Worm (Caenorhabditis elegans) whole organism, young adult: ENCODE measurements around the gene ilys-6.

ENCODE experiments used
- F33H1.4 ChIP-seq: fragments of 200-800 bp; sonication (Bioruptor generic); IDR thresholded peaks from 2 replicates; pipeline ENCODE4 v1.3.6; 2022; ENCODE audit warnings: missing genetic modification reagents, missing genetic modification characterization, missing compliant biosample characterization
- F39B2.1 ChIP-seq: fragments of 200-800 bp; sonication (Bioruptor generic); IDR thresholded peaks from 2 replicates; pipeline ENCODE4 v1.3.6; 2022; ENCODE audit warnings: missing genetic modification reagents, missing genetic modification characterization, missing compliant biosample characterization
- F57A8.1 ChIP-seq: fragments of 200-800 bp; sonication (Bioruptor generic); optimal IDR thresholded peaks from 2 replicates; lab custom pipeline; 2018; ENCODE audit warnings: mild to moderate bottlenecking, missing genetic modification characterization, moderate library complexity, missing compliant biosample characterization
- K11D2.4 ChIP-seq: fragments of 200-800 bp; sonication (Bioruptor generic); IDR thresholded peaks from 2 replicates; pipeline ENCODE4 v1.3.6; 2022; ENCODE audit warnings: missing genetic modification reagents, missing genetic modification characterization, missing compliant biosample characterization
- K12H6.12 ChIP-seq: fragments of 200-800 bp; sonication (Bioruptor generic); optimal IDR thresholded peaks from 2 replicates; lab custom pipeline; 2018; ENCODE audit warnings: mild to moderate bottlenecking, missing genetic modification characterization, missing compliant biosample characterization
- atf-7 ChIP-seq: sonication (generic microtip); optimal IDR thresholded peaks from 2 replicates; lab custom pipeline; 2017; ENCODE audit warnings: mild to moderate bottlenecking, missing genetic modification characterization, missing compliant biosample characterization
- attf-3 ChIP-seq: fragments of 200-800 bp; sonication (Bioruptor generic); conservative IDR thresholded peaks from 2 replicates; pipeline ENCODE4 v1.3.6; 2022; ENCODE audit warnings: missing genetic modification reagents, missing genetic modification characterization, missing compliant biosample characterization
- attf-6 ChIP-seq: fragments of 200-800 bp; sonication (Bioruptor generic); IDR thresholded peaks from 2 replicates; pipeline ENCODE4 v1.3.6; 2022; ENCODE audit warnings: missing genetic modification reagents, missing genetic modification characterization, missing compliant biosample characterization
- bed-1 ChIP-seq: fragments of 200-800 bp; sonication (Bioruptor generic); IDR thresholded peaks from 2 replicates; pipeline ENCODE4 v1.3.6; 2022; ENCODE audit warnings: missing genetic modification reagents, missing genetic modification characterization, missing compliant biosample characterization
- cebp-1 ChIP-seq, 2 experiments: fragments of 200-800 bp in 1 of 2; sonication (Bioruptor generic) in 1 of 2; sonication (generic microtip) in 1 of 2; IDR thresholded peaks in 1 of 2; optimal IDR thresholded peaks in 1 of 2; 2 replicates each; pipeline versions ENCODE4 v1.3.6 to Lab custom; 2017 to 2022; ENCODE audit warnings: missing compliant biosample characterization in 2 of 2, missing genetic modification characterization in 2 of 2, mild to moderate bottlenecking in 1 of 2, missing genetic modification reagents in 1 of 2, moderate library complexity in 1 of 2
- cebp-2 ChIP-seq: fragments of 200-800 bp; sonication (Bioruptor generic); IDR thresholded peaks from 2 replicates; pipeline ENCODE4 v1.3.6; 2022; ENCODE audit warnings: missing genetic modification characterization, missing compliant biosample characterization
- ceh-91 ChIP-seq: fragments of 200-800 bp; sonication (Bioruptor generic); IDR thresholded peaks from 2 replicates; pipeline ENCODE4 v1.3.6; 2022; ENCODE audit warnings: missing genetic modification reagents, missing genetic modification characterization, missing compliant biosample characterization
- chd-7 ChIP-seq: sonication (generic microtip); optimal IDR thresholded peaks from 2 replicates; lab custom pipeline; 2016; ENCODE audit warnings: mild to moderate bottlenecking, missing genetic modification characterization, moderate library complexity, missing compliant biosample characterization
- dox-1 ChIP-seq: fragments of 200-800 bp; sonication (Bioruptor generic); IDR thresholded peaks from 2 replicates; pipeline ENCODE4 v1.3.6; 2022; ENCODE audit warnings: missing genetic modification reagents, missing genetic modification characterization, missing compliant biosample characterization
- dpl-1 ChIP-seq: fragments of 150-350 bp; optimal IDR thresholded peaks from 2 replicates; lab custom pipeline; 2014; ENCODE audit warnings: missing biosample characterization, missing genetic modification reagents, missing genetic modification characterization
- efl-1 ChIP-seq: fragments of 150-350 bp; optimal IDR thresholded peaks from 2 replicates; lab custom pipeline; 2014; ENCODE audit warnings: missing biosample characterization, missing genetic modification reagents, missing genetic modification characterization
- egl-44 ChIP-seq: fragments of 200-800 bp; sonication (Bioruptor generic); IDR thresholded peaks from 2 replicates; pipeline ENCODE4 v1.3.6; 2022; ENCODE audit warnings: missing genetic modification reagents, missing genetic modification characterization, missing compliant biosample characterization
- ets-4 ChIP-seq: fragments of 200-800 bp; sonication (Bioruptor generic); optimal IDR thresholded peaks from 2 replicates; lab custom pipeline; 2018; ENCODE audit warnings: mild to moderate bottlenecking, missing genetic modification characterization, missing compliant biosample characterization
- fkh-3 ChIP-seq: sonication (generic microtip); optimal IDR thresholded peaks from 2 replicates; lab custom pipeline; 2016; ENCODE audit warnings: mild to moderate bottlenecking, missing genetic modification characterization, missing compliant biosample characterization
- hlh-26 ChIP-seq: fragments of 200-800 bp; sonication (Bioruptor generic); conservative IDR thresholded peaks from 2 replicates; pipeline ENCODE4 v1.3.6; 2022; ENCODE audit warnings: missing genetic modification reagents, missing genetic modification characterization, missing compliant biosample characterization
- hmg-20 ChIP-seq: fragments of 200-800 bp; sonication (Bioruptor generic); IDR thresholded peaks from 2 replicates; pipeline ENCODE4 v1.3.6; 2022; ENCODE audit warnings: missing genetic modification reagents, missing genetic modification characterization, missing compliant biosample characterization
- hrde-1 ChIP-seq: sonication (generic microtip); optimal IDR thresholded peaks from 2 replicates; lab custom pipeline; 2016; ENCODE audit warnings: missing genetic modification characterization, mild to moderate bottlenecking, missing compliant biosample characterization, moderate library complexity, missing genotype, missing genetic modification reagents, borderline replicate concordance
- hsf-1 ChIP-seq: fragments of 200-800 bp; sonication (Bioruptor generic); IDR thresholded peaks from 2 replicates; pipeline ENCODE4 v1.3.6; 2022; ENCODE audit warnings: missing genetic modification reagents, missing genetic modification characterization, missing compliant biosample characterization
- lag-1 ChIP-seq: fragments of 200-800 bp; sonication (Bioruptor generic); IDR thresholded peaks from 2 replicates; pipeline ENCODE4 v1.3.6; 2022; ENCODE audit warnings: missing genetic modification reagents, missing genetic modification characterization, missing compliant biosample characterization
- lin-35 ChIP-seq, 3 experiments: fragments of 150-350 bp in 2 of 3; sonication (generic microtip) in 1 of 3; optimal IDR thresholded peaks; 2 replicates each; lab custom pipeline; 2014 to 2018; ENCODE audit warnings: missing biosample characterization in 3 of 3, missing genetic modification characterization in 3 of 3, missing genetic modification reagents in 3 of 3
- lin-40 ChIP-seq: sonication (generic microtip); optimal IDR thresholded peaks from 2 replicates; lab custom pipeline; 2016; ENCODE audit warnings: missing genetic modification characterization, mild to moderate bottlenecking, missing compliant biosample characterization, missing genotype, missing genetic modification reagents
- lin-54 ChIP-seq: fragments of 200-800 bp; sonication (Bioruptor generic); optimal IDR thresholded peaks from 2 replicates; lab custom pipeline; 2018; ENCODE audit warnings: mild to moderate bottlenecking, missing genetic modification characterization, missing compliant biosample characterization
- lir-1 ChIP-seq: fragments of 200-800 bp; sonication (Bioruptor generic); conservative IDR thresholded peaks from 2 replicates; pipeline ENCODE4 v1.3.6; 2022; ENCODE audit warnings: missing genetic modification reagents, missing genetic modification characterization, missing compliant biosample characterization
- lsy-27 ChIP-seq: sonication (generic microtip); optimal IDR thresholded peaks from 2 replicates; lab custom pipeline; 2017; ENCODE audit warnings: missing genetic modification characterization, mild to moderate bottlenecking, missing compliant biosample characterization, antibody characterized with exemption, missing genotype, borderline replicate concordance; ENCODE audit not compliant: insufficient read depth
- madf-3 ChIP-seq: fragments of 200-800 bp; sonication (Bioruptor generic); IDR thresholded peaks from 2 replicates; pipeline ENCODE4 v1.3.6; 2022; ENCODE audit warnings: missing genetic modification reagents, missing genetic modification characterization, missing compliant biosample characterization
- madf-6 ChIP-seq: fragments of 200-800 bp; sonication (Bioruptor generic); IDR thresholded peaks from 2 replicates; pipeline ENCODE4 v1.3.6; 2022; ENCODE audit warnings: missing genetic modification reagents, missing genetic modification characterization, missing compliant biosample characterization
- madf-8 ChIP-seq: fragments of 200-800 bp; sonication (Bioruptor generic); conservative IDR thresholded peaks from 2 replicates; pipeline ENCODE4 v1.3.6; 2022; ENCODE audit warnings: missing genetic modification reagents, missing genetic modification characterization, missing compliant biosample characterization
- mcd-1 ChIP-seq: fragments of 200-800 bp; sonication (Bioruptor generic); IDR thresholded peaks from 2 replicates; pipeline ENCODE4 v1.3.6; 2022; ENCODE audit warnings: missing genetic modification reagents, missing genetic modification characterization, missing compliant biosample characterization
- nfya-2 ChIP-seq: fragments of 200-800 bp; sonication (Bioruptor generic); IDR thresholded peaks from 2 replicates; pipeline ENCODE4 v1.3.6; 2022; ENCODE audit warnings: missing genetic modification reagents, missing genetic modification characterization, missing compliant biosample characterization
- nfyb-1 ChIP-seq: fragments of 200-800 bp; sonication (Bioruptor generic); IDR thresholded peaks from 2 replicates; pipeline ENCODE4 v1.3.6; 2022; ENCODE audit warnings: missing genetic modification reagents, missing genetic modification characterization, missing compliant biosample characterization
- nhr-179 ChIP-seq: sonication (generic microtip); optimal IDR thresholded peaks from 2 replicates; lab custom pipeline; 2016; ENCODE audit warnings: mild to moderate bottlenecking, missing genetic modification characterization, missing compliant biosample characterization
- pha-4 ChIP-seq: fragments of 150-350 bp; sonication (generic microtip); optimal IDR thresholded peaks from 2 replicates; lab custom pipeline; 2014; ENCODE audit warnings: missing biosample characterization, missing genetic modification reagents, missing genetic modification characterization
- sdz-38 ChIP-seq: sonication (generic microtip); optimal IDR thresholded peaks from 2 replicates; lab custom pipeline; 2016; ENCODE audit warnings: missing genotype, missing genetic modification characterization, missing compliant biosample characterization
- sea-2 ChIP-seq: fragments of 200-800 bp; sonication (Bioruptor generic); IDR thresholded peaks from 2 replicates; pipeline ENCODE4 v1.3.6; 2022; ENCODE audit warnings: missing genetic modification characterization, missing compliant biosample characterization
- tbx-9 ChIP-seq: sonication (generic microtip); optimal IDR thresholded peaks from 2 replicates; lab custom pipeline; 2016; ENCODE audit warnings: borderline replicate concordance, missing genetic modification characterization, inconsistent platforms, missing compliant biosample characterization
- tlf-1 ChIP-seq: fragments of 200-800 bp; sonication (Bioruptor generic); optimal IDR thresholded peaks from 2 replicates; lab custom pipeline; 2018; ENCODE audit warnings: mild to moderate bottlenecking, missing genetic modification characterization, missing compliant biosample characterization
- unc-130 ChIP-seq: sonication (generic microtip); optimal IDR thresholded peaks from 2 replicates; lab custom pipeline; 2016; ENCODE audit warnings: missing genetic modification reagents, missing genetic modification characterization, missing compliant biosample characterization
- zfh-2 ChIP-seq: fragments of 200-800 bp; sonication (Bioruptor generic); conservative IDR thresholded peaks from 2 replicates; pipeline ENCODE4 v1.3.6; 2022; ENCODE audit warnings: missing genetic modification reagents, missing genetic modification characterization, missing compliant biosample characterization
- ztf-26 ChIP-seq: sonication (generic microtip); optimal IDR thresholded peaks from 2 replicates; lab custom pipeline; 2017; ENCODE audit warnings: missing genetic modification characterization, missing compliant biosample characterization
- ztf-28 ChIP-seq: fragments of 200-800 bp; sonication (Bioruptor generic); IDR thresholded peaks from 2 replicates; pipeline ENCODE4 v1.3.6; 2022; ENCODE audit warnings: missing genetic modification reagents, missing genetic modification characterization, missing compliant biosample characterization
- ztf-3 ChIP-seq: fragments of 200-800 bp; sonication (Bioruptor generic); optimal IDR thresholded peaks from 2 replicates; lab custom pipeline; 2018; ENCODE audit warnings: mild to moderate bottlenecking, missing genetic modification characterization, missing compliant biosample characterization
- ztf-6 ChIP-seq: fragments of 200-800 bp; sonication (Bioruptor generic); IDR thresholded peaks from 2 replicates; pipeline ENCODE4 v1.3.6; 2022; ENCODE audit warnings: missing genetic modification reagents, missing genetic modification characterization, missing compliant biosample characterization

Gene ilys-6

DNA sequence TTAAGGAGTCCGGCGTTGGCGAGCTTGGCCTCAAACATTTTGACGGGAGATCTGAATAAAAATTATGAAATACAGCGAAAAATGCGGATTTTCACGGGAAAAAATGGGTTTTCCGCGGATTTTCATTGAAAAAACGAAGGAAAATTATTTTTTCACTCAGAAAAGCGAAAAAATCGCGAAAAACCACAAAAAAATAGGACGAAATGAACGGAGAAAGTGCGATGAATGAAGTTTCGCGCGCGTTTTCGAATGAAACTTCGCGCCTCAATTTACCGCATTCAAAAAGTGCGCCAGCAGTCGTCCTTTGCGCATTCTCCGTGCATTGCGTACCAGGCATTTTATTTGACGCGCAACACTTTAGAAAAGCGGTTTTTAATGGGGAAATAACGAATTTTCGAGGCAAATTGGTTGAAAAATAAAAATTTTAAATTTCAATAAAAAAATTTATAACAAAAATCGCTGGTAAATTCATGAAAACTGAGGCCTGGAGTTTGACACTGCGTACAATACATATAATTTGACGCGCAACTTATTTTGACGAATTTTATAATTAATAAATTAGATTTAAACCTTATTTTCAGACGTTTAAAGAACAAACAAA lies 14.0 kb downstream of the ilys-6 start, which contains the start of gene pcn-1:
Gene pcn-1, minus strand, starts transcription at position 51 of the 601 bp plus-strand sequence.
- TF ChIP-seq efl-1 (GFP tag; lab: Kevin White, UChicago) (peak; percentile 98), ceh-91 (GFP tag; lab: Robert Waterston, UW) (peak; percentile 96), nfyb-1 (GFP tag; lab: Robert Waterston, UW) (peak; percentile 96), ztf-26 (tag; lab: Kevin White, UChicago) (peak; percentile 96), lsy-27 (peak; percentile 12), pha-4 (tag; lab: Kevin White, UChicago) (peak; percentile 61), lag-1 (GFP tag; lab: Robert Waterston, UW) (no peak), hsf-1 (GFP tag; lab: Robert Waterston, UW) (peak; percentile 91), cebp-1 (GFP tag; IDR thresholded peaks at IDR 0.05; lab: Robert Waterston, UW) (peak; percentile 79), cebp-1 (tag; optimal IDR thresholded peaks at IDR 0.05; lab: Kevin White, UChicago) (peak; percentile 93), bed-1 (GFP tag; lab: Robert Waterston, UW) (no peak), F57A8.1 (no peak), hmg-20 (GFP tag; lab: Robert Waterston, UW) (peak; percentile 89), F39B2.1 (GFP tag; lab: Robert Waterston, UW) (peak; percentile 65; the same call in 1 of the 2 replicates), madf-3 (GFP tag; lab: Robert Waterston, UW) (peak; percentile 96), K12H6.12 (peak; percentile 83), lin-35 (GFP tag; optimal IDR thresholded peaks at IDR 0.05; lab: Kevin White, UChicago) (peak; percentile 84 to 97 (median 87)), hrde-1 (tag; lab: Kevin White, UChicago) (peak; percentile 86), mcd-1 (GFP tag; lab: Robert Waterston, UW) (peak; percentile 97), fkh-3 (tag; lab: Kevin White, UChicago) (no peak), lin-54 (GFP tag; lab: Kevin White, UChicago) (peak; percentile 100), hlh-26 (GFP tag; lab: Robert Waterston, UW) (no peak), ztf-28 (peak; percentile 89; the same call in 1 of the 2 replicates), egl-44 (0 out of 2 replicates have a peak, but pooled peaks have one; percentile 37), lir-1 (GFP tag; lab: Robert Waterston, UW) (peak; percentile 93), F33H1.4 (GFP tag; lab: Robert Waterston, UW) (peak; percentile 84), ztf-6 (GFP tag; lab: Robert Waterston, UW) (peak; percentile 81; the same call in 1 of the 2 replicates), nhr-179 (tag; lab: Kevin White, UChicago) (no peak), chd-7 (peak; percentile 89), K11D2.4 (GFP tag; lab: Robert Waterston, UW) (peak; percentile 93), attf-3 (GFP tag; lab: Robert Waterston, UW) (peak; percentile 78), nfya-2 (GFP tag; lab: Robert Waterston, UW) (no peak), dpl-1 (GFP tag; lab: Kevin White, UChicago) (peak; percentile 99), tbx-9 (tag; lab: Kevin White, UChicago) (no peak), sea-2 (GFP tag; lab: Robert Waterston, UW) (0 out of 2 replicates have a peak, but pooled peaks have one; percentile 36), atf-7 (tag; lab: Kevin White, UChicago) (peak; percentile 91), zfh-2 (GFP tag; lab: Robert Waterston, UW) (peak; percentile 75; the same call in 1 of the 2 replicates), cebp-2 (GFP tag; lab: Robert Waterston, UW) (no peak), tlf-1 (GFP tag; lab: Kevin White, UChicago) (peak; percentile 98), ets-4 (GFP tag; lab: Kevin White, UChicago) (no peak), madf-6 (GFP tag; lab: Robert Waterston, UW) (peak; percentile 99), ztf-3 (GFP tag; lab: Kevin White, UChicago) (peak; percentile 67), madf-8 (GFP tag; lab: Robert Waterston, UW) (peak; percentile 96), attf-6 (GFP tag; lab: Robert Waterston, UW) (peak; percentile 84), dox-1 (GFP tag; lab: Robert Waterston, UW) (peak; percentile 98), unc-130 (GFP tag; lab: Kevin White, UChicago) (peak; percentile 87), sdz-38 (tag; lab: Kevin White, UChicago) (no peak), lin-40 (tag; lab: Kevin White, UChicago) (peak; percentile 98)
